Fruit fly (Drosophila melanogaster) whole organism: ENCODE results near the gene Josd.

ENCODE experiments used
- CG8478 ChIP-seq: fragments of >200 bp; optimal IDR thresholded peaks from 2 replicates; lab custom pipeline; 2018; ENCODE audit warnings: inconsistent platforms
- pan ChIP-seq: fragments of >200 bp; optimal IDR thresholded peaks from 2 replicates; lab custom pipeline; 2017
- psq ChIP-seq: fragments of >200 bp; optimal IDR thresholded peaks from 2 replicates; lab custom pipeline; 2017
- usp ChIP-seq: fragments of >200 bp; optimal IDR thresholded peaks from 2 replicates; lab custom pipeline; 2017; ENCODE audit warnings: missing biosample characterization, missing genetic modification characterization, mixed read lengths

DNA sequence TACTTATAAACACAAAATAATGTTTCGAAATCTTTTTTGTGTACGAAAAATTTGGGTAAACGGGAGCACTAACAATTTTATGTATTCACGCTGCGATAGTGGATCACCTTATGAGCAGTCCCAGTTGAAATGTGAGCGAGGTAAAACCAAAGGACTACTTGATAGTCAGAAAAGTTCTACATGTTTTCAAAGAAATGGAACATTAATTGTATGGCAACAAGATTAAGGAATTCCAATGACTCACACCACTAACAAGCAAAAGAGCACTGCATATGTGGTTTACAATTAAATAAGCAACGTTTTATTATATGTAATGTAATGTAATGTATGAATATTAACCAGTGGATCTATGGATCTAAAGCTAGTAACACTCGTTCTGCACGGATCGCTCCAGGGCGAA lies 33.3 kb downstream of the Josd start, which contains the start of gene CG15892:
- no peak for TF ChIP-seq pan
- no peak for TF ChIP-seq psq (lab: Kevin White, UChicago)
- no peak for TF ChIP-seq CG8478 (lab: Kevin White, UChicago)
- no peak for TF ChIP-seq usp (GFP tag; lab: Kevin White, UChicago)
